Worm (Caenorhabditis elegans): ENCODE results near the gene str-227.
A peak's percentile ranks its signal among the peaks of the same experiment; 100 is the strongest.

Gene str-227

DNA sequence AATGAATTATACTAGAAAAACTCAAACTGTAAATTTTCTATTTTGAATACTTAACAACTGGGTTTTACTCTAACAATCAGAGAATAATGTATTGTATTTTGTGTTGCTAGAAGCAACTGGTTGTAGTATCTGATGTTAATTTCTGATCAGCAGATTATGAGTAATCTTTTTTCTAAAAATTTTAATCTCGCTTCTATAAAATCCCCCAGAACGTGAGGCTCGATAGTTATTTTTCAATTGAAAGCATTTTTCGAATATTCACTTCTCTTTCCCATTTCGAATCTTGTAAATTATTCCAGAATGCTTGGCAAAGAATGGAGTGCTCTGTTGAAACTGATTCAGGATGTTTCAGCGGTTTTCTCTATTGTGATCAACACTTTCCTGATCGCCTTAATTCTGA is at the start of gene str-227:
str-227 (plus strand) TSS at position 301 of the 400 bp plus-strand sequence.
- TF ChIP-seq skn-1 (tag; optimal IDR thresholded peaks at IDR 0.05), result no peak
- no peak for TF ChIP-seq mdl-1 (tag; optimal IDR thresholded peaks at IDR 0.05)
- TF ChIP-seq ceh-16 (tag; optimal IDR thresholded peaks at IDR 0.05), result no peak
- TF ChIP-seq lin-15B (tag; optimal IDR thresholded peaks at IDR 0.05), result no peak
- TF ChIP-seq mml-1 (tag; optimal IDR thresholded peaks at IDR 0.05), result no peak
- no peak for TF ChIP-seq nfya-1 (tag; optimal IDR thresholded peaks at IDR 0.05; ENCODE audit: insufficient read depth)
- no peak for TF ChIP-seq aly-2 (tag; optimal IDR thresholded peaks at IDR 0.05)
- no peak for TF ChIP-seq fkh-2 (tag; optimal IDR thresholded peaks at IDR 0.05)
- TF ChIP-seq nhr-25 (tag; optimal IDR thresholded peaks at IDR 0.05), result no peak
- TF ChIP-seq ceh-82 (tag; optimal IDR thresholded peaks at IDR 0.05), result no peak
- no peak for TF ChIP-seq snpc-4 (tag; optimal IDR thresholded peaks at IDR 0.05)

DNA sequence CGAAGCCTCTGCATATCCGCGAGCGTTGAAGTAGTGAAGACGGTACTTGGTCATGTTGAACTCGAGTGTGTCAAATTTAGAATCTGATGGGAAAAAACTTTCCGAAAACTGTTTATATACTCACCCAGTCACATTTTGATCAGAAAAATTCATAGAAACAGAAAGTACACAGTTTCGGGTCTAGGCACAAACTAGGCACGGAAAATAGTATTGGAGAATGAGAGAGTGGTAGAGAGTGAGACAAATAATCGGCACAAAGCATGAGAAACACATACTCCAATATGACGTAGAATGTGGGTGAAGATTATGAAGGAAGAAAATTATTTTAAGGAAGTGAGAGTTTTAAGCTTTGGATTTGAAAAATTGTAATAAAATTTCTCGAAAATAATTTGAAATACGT is 49.6 kb upstream of the str-227 start, which contains the start of gene gst-33:
gst-33 (minus strand) TSS at position 127 of the 400 bp plus-strand sequence.
- TF ChIP-seq nhr-43 (tag; optimal IDR thresholded peaks at IDR 0.05; ENCODE audit: poor library complexity, severe bottlenecking), result peak; percentile 18
- TF ChIP-seq mdl-1 (tag; optimal IDR thresholded peaks at IDR 0.05), result no peak
- TF ChIP-seq skn-1 (tag; optimal IDR thresholded peaks at IDR 0.05), result no peak
- no peak for TF ChIP-seq nhr-11 (tag; optimal IDR thresholded peaks at IDR 0.05)
- no peak for TF ChIP-seq lsy-12 (tag; optimal IDR thresholded peaks at IDR 0.05)
- peak; percentile 63 for TF ChIP-seq elt-2 (tag; optimal IDR thresholded peaks at IDR 0.05)
- TF ChIP-seq ztf-11 (tag; optimal IDR thresholded peaks at IDR 0.05), result no peak
- TF ChIP-seq ceh-82 (tag; optimal IDR thresholded peaks at IDR 0.05), result no peak
- TF ChIP-seq zag-1 (tag; optimal IDR thresholded peaks at IDR 0.05), result no peak
- no peak for TF ChIP-seq aly-2 (tag; optimal IDR thresholded peaks at IDR 0.05)
- no peak for TF ChIP-seq unc-62 (GFP tag; optimal IDR thresholded peaks at IDR 0.05)
- no peak for TF ChIP-seq hmg-11 (tag; optimal IDR thresholded peaks at IDR 0.05)
- TF ChIP-seq unc-39 (tag; optimal IDR thresholded peaks at IDR 0.05), result no peak
- no peak for TF ChIP-seq mml-1 (tag; optimal IDR thresholded peaks at IDR 0.05)
- TF ChIP-seq pqm-1 (tag; optimal IDR thresholded peaks at IDR 0.05), result peak; percentile 67
- TF ChIP-seq egl-5 (tag; optimal IDR thresholded peaks at IDR 0.05), result no peak
- no peak for TF ChIP-seq nhr-28 (tag; optimal IDR thresholded peaks at IDR 0.05)
- no peak for TF ChIP-seq elt-1 (tag; optimal IDR thresholded peaks at IDR 0.05)
- peak; percentile 4 for TF ChIP-seq ceh-28 (tag; optimal IDR thresholded peaks at IDR 0.05)
- TF ChIP-seq daf-12 (tag; optimal IDR thresholded peaks at IDR 0.05), result no peak
- TF ChIP-seq nhr-237 (tag; optimal IDR thresholded peaks at IDR 0.05), result no peak
- TF ChIP-seq nhr-77 (tag; optimal IDR thresholded peaks at IDR 0.05), result no peak
- TF ChIP-seq ZK546.5 (tag; optimal IDR thresholded peaks at IDR 0.05), result no peak
- no peak for TF ChIP-seq R02D3.7 (tag; optimal IDR thresholded peaks at IDR 0.05)
- TF ChIP-seq nhr-67 (tag; optimal IDR thresholded peaks at IDR 0.05), result no peak
- no peak for TF ChIP-seq fkh-10 (GFP tag; optimal IDR thresholded peaks at IDR 0.05)
- no peak for TF ChIP-seq fkh-2 (tag; optimal IDR thresholded peaks at IDR 0.05)
- TF ChIP-seq nhr-23 (tag; optimal IDR thresholded peaks at IDR 0.05), result no peak
- no peak for TF ChIP-seq jun-1 (tag; optimal IDR thresholded peaks at IDR 0.05)
- TF ChIP-seq ztf-4 (tag; optimal IDR thresholded peaks at IDR 0.05), result no peak
- TF ChIP-seq tbx-2 (tag; optimal IDR thresholded peaks at IDR 0.05), result no peak
- TF ChIP-seq lin-39 (tag; optimal IDR thresholded peaks at IDR 0.05), result no peak

DNA sequence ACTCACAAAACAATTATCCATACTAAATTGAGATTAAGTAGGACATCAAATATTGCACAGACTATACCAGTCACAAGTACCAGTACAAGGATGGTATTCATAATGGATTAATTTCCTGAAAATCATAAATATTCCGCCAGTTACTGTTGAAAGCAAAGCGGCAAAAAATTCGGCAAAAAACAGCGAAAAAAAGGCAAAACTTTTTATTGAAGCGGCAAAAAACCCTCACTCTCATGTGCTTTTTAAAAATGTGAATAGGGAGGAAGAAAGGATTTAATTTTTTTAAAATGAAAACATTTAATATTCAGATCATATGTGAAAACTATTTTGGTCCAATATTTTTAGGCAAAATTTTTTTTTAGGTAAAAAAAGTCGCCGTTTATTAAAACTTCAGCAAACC is 47.2 kb upstream of the str-227 start, which contains the start of gene srbc-29:
srbc-29 (minus strand) TSS at position 101 of the 400 bp plus-strand sequence.
- no peak for TF ChIP-seq ceh-9 (tag; optimal IDR thresholded peaks at IDR 0.05)
- no peak for TF ChIP-seq mml-1 (tag; optimal IDR thresholded peaks at IDR 0.05)
- TF ChIP-seq tbx-2 (tag; optimal IDR thresholded peaks at IDR 0.05), result no peak
- no peak for TF ChIP-seq snpc-4 (tag; optimal IDR thresholded peaks at IDR 0.05)
- no peak for TF ChIP-seq nfya-1 (tag; optimal IDR thresholded peaks at IDR 0.05; ENCODE audit: insufficient read depth)
- TF ChIP-seq nhr-43 (tag; optimal IDR thresholded peaks at IDR 0.05; ENCODE audit: poor library complexity, severe bottlenecking), result no peak
- TF ChIP-seq hmg-11 (tag; optimal IDR thresholded peaks at IDR 0.05), result no peak

DNA sequence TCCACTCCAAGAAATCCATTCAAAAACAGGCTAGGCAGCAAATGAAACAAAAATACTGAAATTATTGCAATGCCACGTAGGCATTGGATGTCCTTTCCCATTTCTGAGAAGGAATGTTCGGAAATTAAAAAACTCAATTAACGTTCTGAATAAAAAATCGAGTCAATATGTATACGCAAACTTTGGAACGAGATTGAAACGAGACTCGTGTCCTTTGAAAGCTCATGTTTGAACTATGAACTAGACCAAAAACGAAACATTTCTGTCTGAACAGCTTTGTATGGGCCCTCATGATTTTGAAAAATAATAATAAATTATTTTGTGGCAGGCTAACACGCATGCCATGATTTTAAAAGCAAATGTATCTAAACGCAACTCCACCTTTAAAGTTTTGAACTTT is 43.0 kb upstream of the str-227 start, which contains the start of gene oac-2:
oac-2 (minus strand) TSS at position 101 of the 400 bp plus-strand sequence.
- TF ChIP-seq aly-2 (tag; optimal IDR thresholded peaks at IDR 0.05), result no peak
- TF ChIP-seq jun-1 (tag; optimal IDR thresholded peaks at IDR 0.05), result no peak
- no peak for TF ChIP-seq nhr-25 (tag; optimal IDR thresholded peaks at IDR 0.05)
- TF ChIP-seq ztf-4 (tag; optimal IDR thresholded peaks at IDR 0.05), result no peak
- TF ChIP-seq sea-2 (GFP tag; optimal IDR thresholded peaks at IDR 0.05), result no peak
- no peak for TF ChIP-seq elt-3 (tag; optimal IDR thresholded peaks at IDR 0.05)
- TF ChIP-seq pha-4 (tag; optimal IDR thresholded peaks at IDR 0.05), result no peak
- no peak for TF ChIP-seq elt-1 (tag; optimal IDR thresholded peaks at IDR 0.05)

All from whole organism, L3 larva.